Worm (Caenorhabditis elegans): ENCODE data around the gene clec-158.
A peak's percentile ranks its signal among the peaks of the same experiment; 100 is the strongest.

The clec-158 gene

DNA sequence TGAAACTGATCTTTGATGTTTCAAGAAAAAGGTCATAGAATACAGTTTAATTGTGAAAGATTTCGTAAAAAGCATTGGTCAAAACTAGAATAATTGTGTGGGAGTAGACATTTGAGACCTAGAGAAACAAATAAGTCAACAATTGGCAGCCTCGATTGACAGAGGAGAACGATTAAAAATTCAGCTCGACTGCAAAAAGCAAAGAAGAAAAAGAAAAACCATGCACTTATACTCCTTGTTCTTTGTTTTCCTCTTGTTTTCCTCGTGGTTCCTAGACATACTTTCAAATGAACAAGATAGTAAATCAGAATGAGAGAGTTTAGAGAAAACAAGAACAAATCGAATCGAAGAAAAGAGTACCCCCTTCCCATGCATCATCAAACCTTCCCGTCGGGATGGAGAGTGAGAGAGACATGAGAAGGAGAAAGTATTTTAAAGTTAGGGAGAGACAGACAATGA lies 2.0 kb downstream of the clec-158 start:
- peak; percentile 43 for TF ChIP-seq nhr-11 (tag; optimal IDR thresholded peaks at IDR 0.05)
- TF ChIP-seq snpc-1.2 (GFP tag; IDR thresholded peaks at IDR 0.05), result no peak
- no peak for TF ChIP-seq ZK337.2 (GFP tag; IDR thresholded peaks at IDR 0.05)
- TF ChIP-seq fkh-10 (GFP tag; optimal IDR thresholded peaks at IDR 0.05), result no peak
- TF ChIP-seq R02D3.7 (tag; optimal IDR thresholded peaks at IDR 0.05), result no peak
- no peak for TF ChIP-seq nhr-102 (tag; optimal IDR thresholded peaks at IDR 0.05)
- TF ChIP-seq egl-27 (tag; optimal IDR thresholded peaks at IDR 0.05), result no peak
- TF ChIP-seq pha-4 (GFP tag; IDR thresholded peaks at IDR 0.05), result no peak
- peak; percentile 80 for TF ChIP-seq pha-4 (tag; optimal IDR thresholded peaks at IDR 0.05)
- TF ChIP-seq mxl-2 (GFP tag; conservative IDR thresholded peaks at IDR 0.05), result no peak
- TF ChIP-seq dmd-6 (GFP tag; IDR thresholded peaks at IDR 0.05), result peak; percentile 73
- no peak for TF ChIP-seq Y5F2A.4 (GFP tag; optimal IDR thresholded peaks at IDR 0.05)
- no peak for TF ChIP-seq ceh-44 (GFP tag; IDR thresholded peaks at IDR 0.05)
- TF ChIP-seq unc-62 (GFP tag; optimal IDR thresholded peaks at IDR 0.05 in 1 of 2), result peak in 1 of 2 experiments; percentile 89
- TF ChIP-seq unc-62 (tag; optimal IDR thresholded peaks at IDR 0.05), result no peak
- no peak for TF ChIP-seq nhr-42 (GFP tag; IDR thresholded peaks at IDR 0.05)
- TF ChIP-seq jun-1 (tag; optimal IDR thresholded peaks at IDR 0.05), result peak; percentile 43
- TF ChIP-seq nhr-6 (tag; optimal IDR thresholded peaks at IDR 0.05), result no peak
- no peak for TF ChIP-seq saeg-2 (GFP tag; IDR thresholded peaks at IDR 0.05)
- peak; percentile 23; the same call in 1 of the 2 replicates for TF ChIP-seq lin-38 (GFP tag; IDR thresholded peaks at IDR 0.05)
- TF ChIP-seq mdl-1 (tag; optimal IDR thresholded peaks at IDR 0.05), result peak; percentile 65 to 86
- peak; percentile 5 to 30 for TF ChIP-seq lsy-2 (tag; optimal IDR thresholded peaks at IDR 0.05)
- TF ChIP-seq daf-16 (GFP tag; optimal IDR thresholded peaks at IDR 0.05), result peak in 1 of 2 experiments; percentile 44
- TF ChIP-seq daf-16 (tag; optimal IDR thresholded peaks at IDR 0.05), result peak; percentile 86
- no peak for TF ChIP-seq zfp-3 (GFP tag; conservative IDR thresholded peaks at IDR 0.05)
- no peak for TF ChIP-seq nhr-25 (tag; optimal IDR thresholded peaks at IDR 0.05; ENCODE audit: borderline replicate concordance, insufficient read depth)
- TF ChIP-seq skn-1 (tag; optimal IDR thresholded peaks at IDR 0.05), result no peak
- TF ChIP-seq nhr-111 (GFP tag; optimal IDR thresholded peaks at IDR 0.05), result no peak
- peak; percentile 70 for TF ChIP-seq nhr-48 (tag; optimal IDR thresholded peaks at IDR 0.05)
- TF ChIP-seq hlh-30 (tag; optimal IDR thresholded peaks at IDR 0.05; ENCODE audit: insufficient read depth), result peak; percentile 74
- no peak for TF ChIP-seq dmd-8 (GFP tag; IDR thresholded peaks at IDR 0.05)
- TF ChIP-seq lin-1 (GFP tag; IDR thresholded peaks at IDR 0.05), result peak; percentile 64; the same call in 1 of the 2 replicates
- no peak for TF ChIP-seq F44E2.7 (GFP tag; IDR thresholded peaks at IDR 0.05)
- no peak for TF ChIP-seq ama-1 (optimal IDR thresholded peaks at IDR 0.05)
- no peak for TF ChIP-seq ces-1 (GFP tag; optimal IDR thresholded peaks at IDR 0.05)
- no peak for TF ChIP-seq dmd-9 (GFP tag; IDR thresholded peaks at IDR 0.05)
- TF ChIP-seq sdz-12 (GFP tag; optimal IDR thresholded peaks at IDR 0.05), result no peak
- TF ChIP-seq lin-13 (GFP tag; optimal IDR thresholded peaks at IDR 0.05), result no peak
- no peak for TF ChIP-seq mdt-29 (GFP tag; IDR thresholded peaks at IDR 0.05)
- TF ChIP-seq nhr-77 (tag; optimal IDR thresholded peaks at IDR 0.05), result peak; percentile 71
- TF ChIP-seq D1046.2 (GFP tag; IDR thresholded peaks at IDR 0.05), result no peak
- no peak for TF ChIP-seq tag-97 (GFP tag; IDR thresholded peaks at IDR 0.05)
- no peak for TF ChIP-seq gei-8 (GFP tag; optimal IDR thresholded peaks at IDR 0.05)
- no peak for TF ChIP-seq Y75B8A.6 (GFP tag; IDR thresholded peaks at IDR 0.05)
- TF ChIP-seq madf-9 (GFP tag; conservative IDR thresholded peaks at IDR 0.05), result no peak
- no peak for TF ChIP-seq spr-1 (tag; optimal IDR thresholded peaks at IDR 0.05)
- TF ChIP-seq fos-1 (tag; optimal IDR thresholded peaks at IDR 0.05), result no peak
- TF ChIP-seq nhr-28 (tag; optimal IDR thresholded peaks at IDR 0.05), result peak; percentile 71
- TF ChIP-seq rbr-2 (tag; optimal IDR thresholded peaks at IDR 0.05), result no peak
- TF ChIP-seq lin-29 (GFP tag; IDR thresholded peaks at IDR 0.05), result no peak
- 0 out of 2 replicates have a peak, but pooled peaks have one; percentile 15 for TF ChIP-seq tra-1 (GFP tag; IDR thresholded peaks at IDR 0.05)
- TF ChIP-seq ctbp-1 (GFP tag; IDR thresholded peaks at IDR 0.05), result no peak

All from whole organism, L4 larva.